Worm (Caenorhabditis elegans) whole organism, late embryonic: Measurements from ENCODE around the gene srbc-17.

ENCODE experiments used
- F13H6.1 ChIP-seq: sonication (generic microtip); optimal IDR thresholded peaks from 2 replicates; lab custom pipeline; 2016; ENCODE audit warnings: missing genetic modification characterization, missing compliant biosample characterization
- ahr-1 ChIP-seq: sonication (generic microtip); optimal IDR thresholded peaks from 2 replicates; lab custom pipeline; 2016; ENCODE audit warnings: missing genetic modification characterization, missing compliant biosample characterization
- ceh-45 ChIP-seq: fragments of 200-800 bp; sonication (Bioruptor generic); IDR thresholded peaks from 2 replicates; pipeline ENCODE4 v1.3.6; 2022; ENCODE audit warnings: missing genetic modification reagents, missing genetic modification characterization, missing compliant biosample characterization
- ceh-48 ChIP-seq: sonication (generic microtip); optimal IDR thresholded peaks from 2 replicates; lab custom pipeline; 2016; ENCODE audit warnings: missing genetic modification characterization, inconsistent platforms, missing compliant biosample characterization
- fax-1 ChIP-seq: sonication (generic microtip); optimal IDR thresholded peaks from 2 replicates; lab custom pipeline; 2016; ENCODE audit warnings: missing genotype, missing genetic modification characterization, missing compliant biosample characterization
- hlh-6 ChIP-seq: sonication (generic microtip); optimal IDR thresholded peaks from 2 replicates; lab custom pipeline; 2016; ENCODE audit warnings: missing genotype, missing genetic modification characterization, missing compliant biosample characterization
- nfya-1 ChIP-seq: sonication (generic microtip); optimal IDR thresholded peaks from 2 replicates; lab custom pipeline; 2017; ENCODE audit warnings: missing genetic modification characterization, mild to moderate bottlenecking, missing compliant biosample characterization, antibody characterized with exemption, moderate library complexity
- nhr-11 ChIP-seq: fragments of 150-350 bp; optimal IDR thresholded peaks from 2 replicates; lab custom pipeline; 2014; ENCODE audit warnings: missing biosample characterization, missing genetic modification characterization
- pha-4 ChIP-seq: fragments of 150-350 bp; optimal IDR thresholded peaks from 2 replicates; lab custom pipeline; 2018; ENCODE audit warnings: missing biosample characterization, missing genetic modification reagents, missing genetic modification characterization
- ref-2 ChIP-seq: sonication (generic microtip); optimal IDR thresholded peaks from 2 replicates; lab custom pipeline; 2016; ENCODE audit warnings: missing genetic modification characterization, missing compliant biosample characterization
- tbx-2 ChIP-seq: sonication (generic microtip); optimal IDR thresholded peaks from 2 replicates; lab custom pipeline; 2016; ENCODE audit warnings: missing genetic modification characterization, missing compliant biosample characterization
- ttx-3 ChIP-seq: sonication (generic microtip); optimal IDR thresholded peaks from 2 replicates; lab custom pipeline; 2016; ENCODE audit warnings: missing genetic modification reagents, missing genetic modification characterization, missing compliant biosample characterization
- ztf-16 ChIP-seq: sonication (generic microtip); optimal IDR thresholded peaks from 2 replicates; lab custom pipeline; 2017; ENCODE audit warnings: missing genetic modification characterization, missing compliant biosample characterization

- no peak for TF ChIP-seq hlh-6 (tag; lab: Kevin White, UChicago)
- TF ChIP-seq ztf-16: no peak
- TF ChIP-seq nhr-11: no peak
- TF ChIP-seq nfya-1 (tag; lab: Kevin White, UChicago): no peak
- TF ChIP-seq pha-4 (tag; lab: Kevin White, UChicago): no peak
- TF ChIP-seq F13H6.1 (tag; lab: Kevin White, UChicago): no peak
- no peak for TF ChIP-seq ceh-45 (GFP tag; lab: Robert Waterston, UW)
- TF ChIP-seq ttx-3 (tag; lab: Kevin White, UChicago): no peak
- no peak for TF ChIP-seq fax-1 (tag; lab: Kevin White, UChicago)
- no peak for TF ChIP-seq ref-2
- no peak for TF ChIP-seq ahr-1 (tag; lab: Kevin White, UChicago)
- TF ChIP-seq ceh-48 (tag; lab: Kevin White, UChicago): no peak
- no peak for TF ChIP-seq tbx-2 (tag; lab: Kevin White, UChicago)
Observed at ce11 chrV:2181738-2182137, 4.2 kb downstream of the srbc-17 start, which contains the start of gene srbc-16.
